Fruit fly (Drosophila melanogaster): ENCODE data around the gene PolD1.

PolD1 gene

dm6 chr3L:16002116-16002716 is 14.6 kb upstream of the PolD1 start:
- TF ChIP-seq OdsH (GFP tag; optimal IDR thresholded peaks at IDR 0.05), result no peak
- no peak for TF ChIP-seq br (GFP tag; optimal IDR thresholded peaks at IDR 0.05)
- TF ChIP-seq fru (GFP tag; optimal IDR thresholded peaks at IDR 0.05), result peak; percentile 34
- TF ChIP-seq sv (GFP tag; optimal IDR thresholded peaks at IDR 0.05), result no peak
- no peak for TF ChIP-seq Mio (GFP tag; optimal IDR thresholded peaks at IDR 0.05)
- no peak for TF ChIP-seq sage (GFP tag; optimal IDR thresholded peaks at IDR 0.05)
- no peak for TF ChIP-seq Abd-B (GFP tag; optimal IDR thresholded peaks at IDR 0.05)
- TF ChIP-seq pan (optimal IDR thresholded peaks at IDR 0.05), result no peak
- no peak for TF ChIP-seq Dif (GFP tag; optimal IDR thresholded peaks at IDR 0.05; ENCODE audit: partially characterized antibody)
- no peak for TF ChIP-seq tai (GFP tag; optimal IDR thresholded peaks at IDR 0.05)
- no peak for TF ChIP-seq GATAd (GFP tag; optimal IDR thresholded peaks at IDR 0.05)
- TF ChIP-seq Hr78 (GFP tag; optimal IDR thresholded peaks at IDR 0.05), result no peak
- peak; percentile 12 for TF ChIP-seq psq (GFP tag; optimal IDR thresholded peaks at IDR 0.05)
- TF ChIP-seq woc (GFP tag; optimal IDR thresholded peaks at IDR 0.05), result no peak
- peak; percentile 11 for TF ChIP-seq CrebA (GFP tag; optimal IDR thresholded peaks at IDR 0.05; ENCODE audit: borderline replicate concordance)
- TF ChIP-seq dl (GFP tag; optimal IDR thresholded peaks at IDR 0.05; ENCODE audit: insufficient read depth in 1 of 2, partially characterized antibody in 2 of 2), result no peak
- no peak for TF ChIP-seq Jra (GFP tag; optimal IDR thresholded peaks at IDR 0.05)

- TF ChIP-seq Hr78 (GFP tag; optimal IDR thresholded peaks at IDR 0.05) (no peak), ey (GFP tag; optimal IDR thresholded peaks at IDR 0.05) (peak; percentile 77), Jra (GFP tag; optimal IDR thresholded peaks at IDR 0.05) (peak; percentile 34), h (GFP tag; optimal IDR thresholded peaks at IDR 0.05) (peak; percentile 76), CG9705 (GFP tag; optimal IDR thresholded peaks at IDR 0.05) (no peak), CG32264 (GFP tag; optimal IDR thresholded peaks at IDR 0.05) (peak; percentile 6), foxo (GFP tag; optimal IDR thresholded peaks at IDR 0.05) (peak in 1 of 2 experiments; percentile 68), dsf (GFP tag; optimal IDR thresholded peaks at IDR 0.05; ENCODE audit: borderline replicate concordance) (no peak), pan (optimal IDR thresholded peaks at IDR 0.05) (no peak), psq (GFP tag; optimal IDR thresholded peaks at IDR 0.05) (peak; percentile 38), tai (GFP tag; optimal IDR thresholded peaks at IDR 0.05) (no peak), Dif (GFP tag; optimal IDR thresholded peaks at IDR 0.05; ENCODE audit: partially characterized antibody) (no peak), woc (GFP tag; optimal IDR thresholded peaks at IDR 0.05) (peak; percentile 30), OdsH (GFP tag; optimal IDR thresholded peaks at IDR 0.05) (peak; percentile 79), Myc (optimal IDR thresholded peaks at IDR 0.05) (no peak), Rel (GFP tag; optimal IDR thresholded peaks at IDR 0.05) (no peak), Rel (tag; optimal IDR thresholded peaks at IDR 0.05) (peak; percentile 58), HLH106 (tag; optimal IDR thresholded peaks at IDR 0.05) (peak; percentile 62), dmrt93B (GFP tag; optimal IDR thresholded peaks at IDR 0.05) (no peak), Sp1 (GFP tag; optimal IDR thresholded peaks at IDR 0.05) (peak; percentile 54), rgr (GFP tag; optimal IDR thresholded peaks at IDR 0.05) (peak; percentile 66), Hnf4 (GFP tag; optimal IDR thresholded peaks at IDR 0.05) (peak; percentile 47), N (GFP tag; optimal IDR thresholded peaks at IDR 0.05) (no peak), GATAd (GFP tag; optimal IDR thresholded peaks at IDR 0.05) (no peak), dl (GFP tag; optimal IDR thresholded peaks at IDR 0.05; ENCODE audit: insufficient read depth in 1 of 2, partially characterized antibody in 2 of 2) (no peak), Abd-B (GFP tag; optimal IDR thresholded peaks at IDR 0.05) (no peak), Hr83 (GFP tag; optimal IDR thresholded peaks at IDR 0.05; ENCODE audit: poor library complexity, severe bottlenecking) (no peak), brk (GFP tag; optimal IDR thresholded peaks at IDR 0.05) (peak; percentile 42), Dfd (GFP tag; optimal IDR thresholded peaks at IDR 0.05) (no peak), Vsx2 (GFP tag; optimal IDR thresholded peaks at IDR 0.05; ENCODE audit: partially characterized antibody) (no peak), Mio (GFP tag; optimal IDR thresholded peaks at IDR 0.05) (no peak), br (GFP tag; optimal IDR thresholded peaks at IDR 0.05) (peak; percentile 66), sage (GFP tag; optimal IDR thresholded peaks at IDR 0.05) (no peak), sv (GFP tag; optimal IDR thresholded peaks at IDR 0.05) (peak; percentile 55), fru (GFP tag; optimal IDR thresholded peaks at IDR 0.05) (peak; percentile 70), CrebA (GFP tag; optimal IDR thresholded peaks at IDR 0.05; ENCODE audit: borderline replicate concordance) (no peak), usp (GFP tag; optimal IDR thresholded peaks at IDR 0.05) (no peak), lola (GFP tag; optimal IDR thresholded peaks at IDR 0.05) (no peak), jim (GFP tag; optimal IDR thresholded peaks at IDR 0.05) (no peak)
Measured at dm6 chr3L:16001164-16001679, 13.6 kb upstream of the PolD1 start.

Data from whole organism, wandering third instar larva.